Worm (Caenorhabditis elegans): ENCODE results near the gene nhr-15.

nhr-15 gene

ce11 chrV:298395-298794 lies 14.1 kb upstream of the nhr-15 start:
- no peak for TF ChIP-seq nhr-179 (tag; optimal IDR thresholded peaks at IDR 0.05)
- TF ChIP-seq ztf-28 (GFP tag; IDR thresholded peaks at IDR 0.05), result no peak
- TF ChIP-seq mes-4 (tag; optimal IDR thresholded peaks at IDR 0.05), result no peak
- no peak for TF ChIP-seq ccch-3 (GFP tag; optimal IDR thresholded peaks at IDR 0.05)
- TF ChIP-seq madf-3 (GFP tag; IDR thresholded peaks at IDR 0.05), result 0 out of 2 replicates have a peak, but pooled peaks have one; percentile 20
- no peak for TF ChIP-seq ceh-58 (GFP tag; IDR thresholded peaks at IDR 0.05)
- peak; percentile 76 for TF ChIP-seq zfh-2 (GFP tag; conservative IDR thresholded peaks at IDR 0.05)
- no peak for TF ChIP-seq Y79H2A.3 (GFP tag; conservative IDR thresholded peaks at IDR 0.05)
- TF ChIP-seq ztf-25 (GFP tag; IDR thresholded peaks at IDR 0.05), result 0 out of 2 replicates have a peak, but pooled peaks have one; percentile 40
- TF ChIP-seq cebp-1 (GFP tag; IDR thresholded peaks at IDR 0.05), result no peak
- no peak for TF ChIP-seq cebp-1 (tag; optimal IDR thresholded peaks at IDR 0.05)
- TF ChIP-seq F22D6.2 (tag; optimal IDR thresholded peaks at IDR 0.05), result no peak
- TF ChIP-seq sea-2 (GFP tag; IDR thresholded peaks at IDR 0.05), result no peak
- peak; percentile 43 for TF ChIP-seq F52B5.7 (tag; optimal IDR thresholded peaks at IDR 0.05)
- TF ChIP-seq nhr-27 (tag; optimal IDR thresholded peaks at IDR 0.05), result no peak
- TF ChIP-seq hlh-26 (GFP tag; conservative IDR thresholded peaks at IDR 0.05), result no peak
- TF ChIP-seq tlf-1 (GFP tag; optimal IDR thresholded peaks at IDR 0.05), result no peak
- no peak for TF ChIP-seq snpc-1.1 (tag; optimal IDR thresholded peaks at IDR 0.05; ENCODE audit: insufficient read depth)
- no peak for TF ChIP-seq attf-6 (GFP tag; IDR thresholded peaks at IDR 0.05)
- no peak for TF ChIP-seq lin-54 (GFP tag; optimal IDR thresholded peaks at IDR 0.05)
- TF ChIP-seq F23B12.7 (tag; optimal IDR thresholded peaks at IDR 0.05; ENCODE audit: insufficient read depth), result no peak
- no peak for TF ChIP-seq mxl-1 (tag; optimal IDR thresholded peaks at IDR 0.05)
- TF ChIP-seq egrh-3 (GFP tag; IDR thresholded peaks at IDR 0.05), result peak; percentile 77

- TF ChIP-seq F57A8.1 (GFP tag; optimal IDR thresholded peaks at IDR 0.05) (no peak), cebp-1 (GFP tag; IDR thresholded peaks at IDR 0.05) (no peak), cebp-1 (tag; optimal IDR thresholded peaks at IDR 0.05) (no peak), egrh-3 (GFP tag; IDR thresholded peaks at IDR 0.05) (peak; percentile 71; the same call in 1 of the 2 replicates), zfh-2 (GFP tag; conservative IDR thresholded peaks at IDR 0.05) (peak; percentile 88), sdz-38 (tag; optimal IDR thresholded peaks at IDR 0.05) (no peak)
Measured at ce11 chrV:303271-303670, 9.2 kb upstream of the nhr-15 start.

- TF ChIP-seq cebp-1 (GFP tag; IDR thresholded peaks at IDR 0.05), result no peak
- TF ChIP-seq cebp-1 (tag; optimal IDR thresholded peaks at IDR 0.05), result peak; percentile 71
- TF ChIP-seq F57A8.1 (GFP tag; optimal IDR thresholded peaks at IDR 0.05), result no peak
Measured at ce11 chrV:304613-305012, 7.9 kb upstream of the nhr-15 start, which contains the start of gene F33E11.3. TSS of gene F33E11.3 (minus strand) at chrV:304713.

ce11 chrV:311485-312090 lies 933 bp upstream of the nhr-15 start, which contains the start of gene phf-10:
TSS of gene phf-10 (minus strand) at chrV:311565.
- no peak for TF ChIP-seq ceh-79 (tag; optimal IDR thresholded peaks at IDR 0.05)
- TF ChIP-seq F49E8.2 (tag; optimal IDR thresholded peaks at IDR 0.05; ENCODE audit: insufficient read depth), result no peak
- TF ChIP-seq hlh-26 (GFP tag; conservative IDR thresholded peaks at IDR 0.05), result no peak
- no peak for TF ChIP-seq tbp1 (GFP tag; optimal IDR thresholded peaks at IDR 0.05)
- TF ChIP-seq sdz-38 (tag; optimal IDR thresholded peaks at IDR 0.05), result no peak
- TF ChIP-seq nfya-1 (tag; optimal IDR thresholded peaks at IDR 0.05; ENCODE audit: borderline replicate concordance, insufficient read depth), result no peak
- no peak for TF ChIP-seq C17E4.6 (GFP tag; IDR thresholded peaks at IDR 0.05)
- peak; percentile 32 for TF ChIP-seq xnd-1 (tag; optimal IDR thresholded peaks at IDR 0.05)
- no peak for TF ChIP-seq attf-3 (GFP tag; conservative IDR thresholded peaks at IDR 0.05)
- no peak for TF ChIP-seq B0261.1 (tag; optimal IDR thresholded peaks at IDR 0.05)
- no peak for TF ChIP-seq Y95B8A.8 (GFP tag; IDR thresholded peaks at IDR 0.05)
- TF ChIP-seq die-1 (tag; optimal IDR thresholded peaks at IDR 0.05), result no peak
- 0 out of 2 replicates have a peak, but pooled peaks have one; percentile 26 for TF ChIP-seq madf-8 (GFP tag; conservative IDR thresholded peaks at IDR 0.05)
- TF ChIP-seq B0336.3 (GFP tag; IDR thresholded peaks at IDR 0.05), result no peak
- TF ChIP-seq F57A8.1 (GFP tag; optimal IDR thresholded peaks at IDR 0.05), result no peak
- TF ChIP-seq cebp-1 (GFP tag; IDR thresholded peaks at IDR 0.05), result no peak
- TF ChIP-seq cebp-1 (tag; optimal IDR thresholded peaks at IDR 0.05), result peak; percentile 3
- no peak for TF ChIP-seq ztf-22 (GFP tag; optimal IDR thresholded peaks at IDR 0.05)
- TF ChIP-seq T07F8.4 (tag; optimal IDR thresholded peaks at IDR 0.05), result no peak
- TF ChIP-seq ets-4 (GFP tag; optimal IDR thresholded peaks at IDR 0.05), result no peak
- TF ChIP-seq rcor-1 (GFP tag; IDR thresholded peaks at IDR 0.05), result no peak
- no peak for TF ChIP-seq ceh-27 (GFP tag; optimal IDR thresholded peaks at IDR 0.05)
